Fruit fly (Drosophila melanogaster) whole organism, embryonic: ENCODE results near the gene CG4424.

Experiments used
- Abd-B ChIP-seq: fragments of 200-800 bp; sonication (Bioruptor generic); optimal IDR thresholded peaks from 2 replicates; lab custom pipeline; 2018; ENCODE audit warnings: missing biosample characterization, mild to moderate bottlenecking, missing genetic modification characterization, moderate library complexity
- Atf6 ChIP-seq: fragments of 200-800 bp; sonication (Bioruptor generic); IDR thresholded peaks from 2 replicates; pipeline ENCODE4 v1.3.6; 2022; ENCODE audit warnings: missing biosample characterization, missing genetic modification characterization
- CG10209 ChIP-seq: fragments of 200-800 bp; sonication (Bioruptor generic); optimal IDR thresholded peaks from 3 replicates; lab custom pipeline; 2017; ENCODE audit warnings: missing biosample characterization, mild to moderate bottlenecking, missing genetic modification characterization, missing genetic modification reagents
- CG10431 ChIP-seq: fragments of 200-800 bp; sonication (Bioruptor generic); optimal IDR thresholded peaks from 3 replicates; lab custom pipeline; 2018; ENCODE audit warnings: missing biosample characterization, mild to moderate bottlenecking, missing genetic modification characterization
- CG11695 ChIP-seq: fragments of 200-800 bp; sonication (Bioruptor generic); IDR thresholded peaks from 3 replicates; pipeline ENCODE4 v1.3.6; 2022; ENCODE audit warnings: missing biosample characterization, missing genetic modification characterization
- CG12104 ChIP-seq: fragments of 200-800 bp; sonication (Bioruptor generic); optimal IDR thresholded peaks from 3 replicates; lab custom pipeline; 2016; ENCODE audit warnings: missing biosample characterization, missing genetic modification characterization
- CG12769 ChIP-seq: fragments of 200-800 bp; sonication (Bioruptor generic); optimal IDR thresholded peaks from 2 replicates; lab custom pipeline; 2019; ENCODE audit warnings: missing biosample characterization, mild to moderate bottlenecking, missing genetic modification characterization, moderate library complexity
- CG14050 ChIP-seq: fragments of 200-800 bp; sonication (Bioruptor generic); IDR thresholded peaks from 3 replicates; pipeline ENCODE4 v1.3.6; 2022; ENCODE audit warnings: missing biosample characterization, missing genetic modification characterization
- CG14441 ChIP-seq: fragments of 200-800 bp; sonication (Bioruptor generic); IDR thresholded peaks from 2 replicates; pipeline ENCODE4 v1.3.6; 2022; ENCODE audit warnings: missing biosample characterization, missing genetic modification characterization
- CG14965 ChIP-seq: fragments of 200-800 bp; sonication (Bioruptor generic); optimal IDR thresholded peaks from 2 replicates; lab custom pipeline; 2016; ENCODE audit warnings: missing biosample characterization, missing genetic modification characterization, borderline replicate concordance
- CG16779 ChIP-seq: fragments of 200-800 bp; sonication (Bioruptor generic); IDR thresholded peaks from 2 replicates; pipeline ENCODE4 v1.3.6; 2022; ENCODE audit warnings: missing biosample characterization, missing genetic modification characterization
- CG17385 ChIP-seq: fragments of 200-800 bp; sonication (Bioruptor generic); optimal IDR thresholded peaks from 3 replicates; lab custom pipeline; 2018; ENCODE audit warnings: missing biosample characterization, mild to moderate bottlenecking, missing genetic modification characterization
- CG17612 ChIP-seq: fragments of 200-800 bp; sonication (Bioruptor generic); IDR thresholded peaks from 2 replicates; pipeline ENCODE4 v1.3.6; 2022; ENCODE audit warnings: missing biosample characterization, missing genetic modification characterization
- CG17912 ChIP-seq: fragments of 200-800 bp; sonication (Bioruptor generic); optimal IDR thresholded peaks from 2 replicates; lab custom pipeline; 2018; ENCODE audit warnings: missing biosample characterization, mild to moderate bottlenecking, missing genetic modification characterization
- CG1792 ChIP-seq: fragments of 200-800 bp; sonication (Bioruptor generic); optimal IDR thresholded peaks from 2 replicates; lab custom pipeline; 2016; ENCODE audit warnings: missing biosample characterization, missing genetic modification characterization
- CG31224 ChIP-seq: fragments of 200-800 bp; sonication (Bioruptor generic); IDR thresholded peaks from 2 replicates; pipeline ENCODE4 v1.3.6; 2022; ENCODE audit warnings: missing biosample characterization, missing genetic modification characterization
- CG7745 ChIP-seq: fragments of 200-800 bp; sonication (Bioruptor generic); optimal IDR thresholded peaks from 2 replicates; lab custom pipeline; 2018; ENCODE audit warnings: missing biosample characterization, mild to moderate bottlenecking, missing genetic modification characterization, moderate library complexity
- CG9817 ChIP-seq: fragments of 200-800 bp; sonication (Bioruptor generic); optimal IDR thresholded peaks from 2 replicates; lab custom pipeline; 2018; ENCODE audit warnings: missing biosample characterization, mild to moderate bottlenecking, missing genetic modification characterization, moderate library complexity
- Chrac-16 ChIP-seq: fragments of 200-800 bp; sonication (Bioruptor generic); optimal IDR thresholded peaks from 3 replicates; lab custom pipeline; 2016; ENCODE audit warnings: missing biosample characterization, missing genetic modification characterization
- Dbx ChIP-seq: fragments of 200-800 bp; sonication (Bioruptor generic); IDR thresholded peaks from 3 replicates; pipeline ENCODE4 v1.3.6; 2022; ENCODE audit warnings: missing biosample characterization, missing genetic modification characterization
- Dek ChIP-seq: fragments of 200-800 bp; sonication (Bioruptor generic); optimal IDR thresholded peaks from 3 replicates; lab custom pipeline; 2019; ENCODE audit warnings: missing biosample characterization, mild to moderate bottlenecking, missing genetic modification characterization, moderate library complexity
- Dfd ChIP-seq, 2 experiments: fragments of >200 bp; optimal IDR thresholded peaks; 2 replicates each; lab custom pipeline; 2017; ENCODE audit warnings: missing biosample characterization in 2 of 2, missing genetic modification characterization in 2 of 2
- Dip3 ChIP-seq: fragments of 200-800 bp; sonication (Bioruptor generic); optimal IDR thresholded peaks from 3 replicates; lab custom pipeline; 2016; ENCODE audit warnings: missing biosample characterization, missing genetic modification characterization
- Dref ChIP-seq: fragments of 200-800 bp; sonication (Bioruptor generic); IDR thresholded peaks from 2 replicates; pipeline ENCODE4 v1.3.6; 2022; ENCODE audit warnings: missing biosample characterization, missing genetic modification characterization
- E2f2 ChIP-seq: fragments of 200-800 bp; sonication (Bioruptor generic); IDR thresholded peaks from 2 replicates; pipeline ENCODE4 v1.3.6; 2022; ENCODE audit warnings: missing biosample characterization, missing genetic modification characterization
- Fer3 ChIP-seq: fragments of 200-800 bp; sonication (Bioruptor generic); optimal IDR thresholded peaks from 2 replicates; lab custom pipeline; 2018; ENCODE audit warnings: missing biosample characterization, mild to moderate bottlenecking, missing genetic modification characterization, moderate library complexity
- HLH3B ChIP-seq: fragments of 200-800 bp; sonication (Bioruptor generic); IDR thresholded peaks from 2 replicates; pipeline ENCODE4 v1.3.6; 2022; ENCODE audit warnings: missing biosample characterization, missing genetic modification characterization
- Lhr ChIP-seq: fragments of 200-800 bp; sonication (Bioruptor generic); optimal IDR thresholded peaks from 3 replicates; lab custom pipeline; 2017; ENCODE audit warnings: mild to moderate bottlenecking, missing biosample characterization, missing genetic modification reagents, missing genetic modification characterization
- Neu2 ChIP-seq: fragments of 200-800 bp; sonication (Bioruptor generic); optimal IDR thresholded peaks from 3 replicates; lab custom pipeline; 2016; ENCODE audit warnings: missing biosample characterization, missing genetic modification characterization, borderline replicate concordance
- Ravus ChIP-seq: fragments of 200-800 bp; sonication (Bioruptor generic); IDR thresholded peaks from 2 replicates; pipeline ENCODE4 v1.3.6; 2022; ENCODE audit warnings: missing biosample characterization, missing genetic modification characterization
- ac ChIP-seq: fragments of 200-800 bp; sonication (Bioruptor generic); optimal IDR thresholded peaks from 3 replicates; lab custom pipeline; 2017; ENCODE audit warnings: missing biosample characterization, mild to moderate bottlenecking, missing genetic modification characterization
- ato ChIP-seq: fragments of 200-800 bp; sonication (Bioruptor generic); IDR thresholded peaks from 2 replicates; pipeline ENCODE4 v1.3.6; 2022; ENCODE audit warnings: missing biosample characterization, missing genetic modification characterization; ENCODE audit not compliant: partially characterized antibody
- bcd ChIP-seq: fragments of 200-800 bp; sonication (Bioruptor generic); optimal IDR thresholded peaks from 2 replicates; lab custom pipeline; 2017; ENCODE audit warnings: missing biosample characterization, mild to moderate bottlenecking, missing genetic modification characterization
- bigmax ChIP-seq: fragments of 200-800 bp; sonication (Bioruptor generic); optimal IDR thresholded peaks from 2 replicates; lab custom pipeline; 2018; ENCODE audit warnings: missing biosample characterization, mild to moderate bottlenecking, missing genetic modification characterization
- crol ChIP-seq: fragments of 200-800 bp; sonication (Bioruptor generic); IDR thresholded peaks from 2 replicates; pipeline ENCODE4 v1.3.6; 2022; ENCODE audit warnings: missing biosample characterization, missing genetic modification characterization
- cwo ChIP-seq: fragments of 200-800 bp; sonication (Bioruptor generic); optimal IDR thresholded peaks from 3 replicates; lab custom pipeline; 2017; ENCODE audit warnings: missing biosample characterization, missing genetic modification characterization, mild to moderate bottlenecking, moderate library complexity, missing genetic modification reagents
- dan ChIP-seq: fragments of 200-800 bp; sonication (Bioruptor generic); IDR thresholded peaks from 2 replicates; pipeline ENCODE4 v1.3.6; 2022; ENCODE audit warnings: missing biosample characterization, missing genetic modification characterization
- fd64A ChIP-seq: fragments of 200-800 bp; sonication (Bioruptor generic); optimal IDR thresholded peaks from 3 replicates; lab custom pipeline; 2018; ENCODE audit warnings: missing biosample characterization, mild to moderate bottlenecking, missing genetic modification characterization
- inv ChIP-seq: fragments of 200-800 bp; sonication (Bioruptor generic); IDR thresholded peaks from 2 replicates; pipeline ENCODE4 v1.3.6; 2022; ENCODE audit warnings: missing biosample characterization, missing genetic modification characterization; ENCODE audit not compliant: partially characterized antibody
- lab ChIP-seq: fragments of 200-800 bp; sonication (Bioruptor generic); optimal IDR thresholded peaks from 3 replicates; lab custom pipeline; 2017; ENCODE audit warnings: missing biosample characterization, missing genetic modification characterization, mild to moderate bottlenecking, moderate library complexity, missing genetic modification reagents
- lilli ChIP-seq: fragments of 200-800 bp; sonication (Bioruptor generic); optimal IDR thresholded peaks from 3 replicates; lab custom pipeline; 2016; ENCODE audit warnings: missing biosample characterization, missing genetic modification characterization
- lmd ChIP-seq: fragments of 200-800 bp; sonication (Bioruptor generic); IDR thresholded peaks from 2 replicates; pipeline ENCODE4 v1.3.6; 2022; ENCODE audit warnings: missing biosample characterization, missing genetic modification characterization
- lola ChIP-seq, 3 experiments: fragments of >200 bp in 2 of 3; fragments of 200-800 bp in 1 of 3; sonication (Bioruptor generic) in 1 of 3; optimal IDR thresholded peaks; 2 replicates each; lab custom pipeline; 2017 to 2019; ENCODE audit warnings: missing biosample characterization in 3 of 3, missing genetic modification characterization in 3 of 3, mild to moderate bottlenecking in 1 of 3, moderate library complexity in 1 of 3
- odd ChIP-seq: fragments of 200-800 bp; sonication (Bioruptor generic); optimal IDR thresholded peaks from 2 replicates; lab custom pipeline; 2017; ENCODE audit warnings: missing biosample characterization, mild to moderate bottlenecking, missing genetic modification characterization
- org-1 ChIP-seq: fragments of 200-800 bp; sonication (Bioruptor generic); optimal IDR thresholded peaks from 2 replicates; lab custom pipeline; 2017; ENCODE audit warnings: missing biosample characterization, missing genetic modification characterization
- pho ChIP-seq: fragments of 200-800 bp; sonication (Bioruptor generic); optimal IDR thresholded peaks from 2 replicates; lab custom pipeline; 2016; ENCODE audit warnings: missing biosample characterization, missing genetic modification characterization
- row ChIP-seq: fragments of 200-800 bp; sonication (Bioruptor generic); IDR thresholded peaks from 3 replicates; pipeline ENCODE4 v1.3.6; 2022; ENCODE audit warnings: missing biosample characterization, missing genetic modification characterization
- sens ChIP-seq: fragments of 200-800 bp; sonication (Bioruptor generic); peaks from one replicate; lab custom pipeline; 2016; ENCODE audit warnings: missing biosample characterization, missing genetic modification characterization
- shn ChIP-seq: fragments of 200-800 bp; sonication (Bioruptor generic); optimal IDR thresholded peaks from 3 replicates; lab custom pipeline; 2016; ENCODE audit warnings: missing biosample characterization, missing genetic modification characterization
- ssp ChIP-seq: fragments of 200-800 bp; sonication (Bioruptor generic); IDR thresholded peaks from 2 replicates; pipeline ENCODE4 v1.3.6; 2022; ENCODE audit warnings: missing biosample characterization, missing genetic modification characterization
- toy ChIP-seq: fragments of 200-800 bp; sonication (Bioruptor generic); IDR thresholded peaks from 2 replicates; pipeline ENCODE4 v1.3.6; 2022; ENCODE audit warnings: missing biosample characterization, missing genetic modification characterization
- zen ChIP-seq: fragments of 200-800 bp; sonication (Bioruptor generic); optimal IDR thresholded peaks from 3 replicates; lab custom pipeline; 2018; ENCODE audit warnings: missing biosample characterization, mild to moderate bottlenecking, missing genetic modification characterization, moderate library complexity

CG4424 gene

DNA sequence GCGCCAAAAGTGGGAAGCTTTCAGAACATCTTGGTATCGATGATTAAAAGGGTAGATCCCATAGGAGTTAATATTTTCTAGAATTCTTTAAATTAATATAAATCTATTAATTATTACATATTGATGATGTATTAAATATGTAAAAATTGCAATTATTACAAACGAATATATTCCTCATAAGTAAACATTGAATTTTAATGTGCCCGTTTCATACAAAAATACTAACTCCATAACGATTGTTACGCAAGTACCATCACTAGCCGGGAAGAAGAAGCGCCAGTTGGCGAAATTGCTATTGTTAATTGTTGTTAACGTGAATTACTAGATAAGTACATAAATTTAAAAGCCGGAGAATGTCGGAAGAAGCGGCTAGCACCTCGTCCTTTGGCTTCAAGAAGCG lies 29.7 kb upstream of the CG4424 start, which contains the start of gene mdlc (continued):
- TF ChIP-seq CG1792 (GFP tag; lab: Kevin White, UChicago): no peak
- TF ChIP-seq CG7745 (tag; lab: Kevin White, UChicago): no peak
- TF ChIP-seq shn (GFP tag; lab: Kevin White, UChicago): no peak
- TF ChIP-seq Dfd (GFP tag; optimal IDR thresholded peaks at IDR 0.05; lab: Kevin White, UChicago): no peak
- TF ChIP-seq CG17912: no peak
- TF ChIP-seq toy (GFP tag; lab: Robert Waterston, UW): no peak
- TF ChIP-seq fd64A (GFP tag; lab: Kevin White, UChicago): no peak
- no peak for TF ChIP-seq Fer3 (tag; lab: Kevin White, UChicago)
- TF ChIP-seq org-1 (GFP tag; lab: Kevin White, UChicago): no peak
- no peak for TF ChIP-seq Dip3 (GFP tag; lab: Kevin White, UChicago)
- TF ChIP-seq CG11695 (GFP tag; lab: Robert Waterston, UW): no peak
- no peak for TF ChIP-seq CG17612 (GFP tag; lab: Robert Waterston, UW)
- no peak for TF ChIP-seq ssp (GFP tag; lab: Robert Waterston, UW)
- no peak for TF ChIP-seq CG14441
- peak; percentile 69 for TF ChIP-seq Abd-B (GFP tag; lab: Kevin White, UChicago)
- TF ChIP-seq Dek (tag; lab: Kevin White, UChicago): no peak
- TF ChIP-seq lola (GFP tag; optimal IDR thresholded peaks at IDR 0.05; lab: Kevin White, UChicago): no peak
- peak; percentile 42 for TF ChIP-seq Dref (GFP tag; lab: Robert Waterston, UW)
- no peak for TF ChIP-seq CG14050 (GFP tag; lab: Robert Waterston, UW)
- TF ChIP-seq CG12769: no peak
- TF ChIP-seq CG10209: no peak
- TF ChIP-seq dan (GFP tag; lab: Robert Waterston, UW): no peak
- TF ChIP-seq Atf6: no peak
- TF ChIP-seq CG16779: no peak
- TF ChIP-seq pho (GFP tag; lab: Kevin White, UChicago): no peak
- TF ChIP-seq inv (GFP tag; lab: Robert Waterston, UW): peak; percentile 47; the same call in 1 of the 2 replicates
- peak; percentile 2 for TF ChIP-seq CG12104 (GFP tag; lab: Kevin White, UChicago)
- no peak for TF ChIP-seq CG31224 (GFP tag; lab: Robert Waterston, UW)
- no peak for TF ChIP-seq CG14965
- TF ChIP-seq Ravus (GFP tag; lab: Robert Waterston, UW): no peak
- TF ChIP-seq Chrac-16 (GFP tag; lab: Kevin White, UChicago): no peak
- no peak for TF ChIP-seq ac (GFP tag; lab: Kevin White, UChicago)
- TF ChIP-seq HLH3B (GFP tag; lab: Robert Waterston, UW): no peak
- no peak for TF ChIP-seq Lhr (GFP tag; lab: Kevin White, UChicago)
- peak; percentile 94 for TF ChIP-seq CG17385
- no peak for TF ChIP-seq zen (tag; lab: Kevin White, UChicago)
- peak; percentile 26 for TF ChIP-seq sens (GFP tag; lab: Kevin White, UChicago)
- no peak for TF ChIP-seq lab (GFP tag; lab: Kevin White, UChicago)
- no peak for TF ChIP-seq lilli
- no peak for TF ChIP-seq bigmax (GFP tag; lab: Kevin White, UChicago)
- no peak for TF ChIP-seq cwo
- TF ChIP-seq ato (GFP tag; lab: Robert Waterston, UW): no peak
- TF ChIP-seq Neu2 (GFP tag; lab: Kevin White, UChicago): no peak
- TF ChIP-seq Dbx: no peak
- TF ChIP-seq CG9817: peak; percentile 23
- TF ChIP-seq row (GFP tag; lab: Robert Waterston, UW): peak; percentile 78
- no peak for TF ChIP-seq crol (GFP tag; lab: Robert Waterston, UW)
- TF ChIP-seq lmd (GFP tag; lab: Robert Waterston, UW): no peak; the same call in 1 of the 2 replicates
- TF ChIP-seq odd (GFP tag; lab: Kevin White, UChicago): no peak
- peak; percentile 64 for TF ChIP-seq E2f2 (GFP tag; lab: Robert Waterston, UW)
- TF ChIP-seq CG10431: no peak
- no peak for TF ChIP-seq bcd (GFP tag; lab: Kevin White, UChicago)
